Fruit fly (Drosophila melanogaster): ENCODE results near the gene Polr2C.

Gene Polr2C

DNA sequence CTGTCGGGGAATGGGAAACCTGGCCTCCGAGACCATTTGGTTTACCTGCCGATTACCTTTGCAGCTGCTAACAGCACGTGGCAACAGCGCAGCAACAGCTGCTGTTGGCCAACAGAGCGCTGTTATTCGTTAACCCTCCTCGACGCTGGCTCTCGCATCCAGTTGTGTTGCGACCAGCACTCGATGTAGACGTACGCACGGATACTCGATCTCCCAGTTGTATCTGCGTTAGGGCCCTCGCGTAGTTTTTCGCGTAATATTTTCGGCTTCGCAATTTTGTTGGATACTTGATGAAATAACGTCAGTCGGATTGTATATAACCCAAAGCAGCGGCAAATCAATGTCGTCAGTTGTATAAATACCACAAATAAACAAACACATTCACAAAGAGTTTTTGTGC lies 45.7 kb downstream of the Polr2C start (continued):
- TF ChIP-seq Atf6 (GFP tag; IDR thresholded peaks at IDR 0.05) (peak; percentile 64), CG9817 (tag; optimal IDR thresholded peaks at IDR 0.05) (no peak), Fer3 (tag; optimal IDR thresholded peaks at IDR 0.05) (peak; percentile 15), Neu2 (GFP tag; optimal IDR thresholded peaks at IDR 0.05; ENCODE audit: borderline replicate concordance) (no peak), bab2 (GFP tag; optimal IDR thresholded peaks at IDR 0.05) (no peak), CG4854 (GFP tag; optimal IDR thresholded peaks at IDR 0.05) (peak; percentile 52), Nf-YA (GFP tag; IDR thresholded peaks at IDR 0.05) (peak; percentile 38; the same call in 1 of the 2 replicates), pb (GFP tag; optimal IDR thresholded peaks at IDR 0.05) (peak; percentile 14), CG17361 (GFP tag; IDR thresholded peaks at IDR 0.05) (no peak; the same call in 2 of the 3 replicates), Drgx (GFP tag; IDR thresholded peaks at IDR 0.05) (peak; percentile 54; the same call in 1 of the 2 replicates), nerfin-1 (tag; optimal IDR thresholded peaks at IDR 0.05) (peak; percentile 18), z (GFP tag; IDR thresholded peaks at IDR 0.05) (no peak), CrebB (tag; optimal IDR thresholded peaks at IDR 0.05) (peak; percentile 18), CG9609 (GFP tag; optimal IDR thresholded peaks at IDR 0.05) (no peak), lab (GFP tag; optimal IDR thresholded peaks at IDR 0.05) (peak; percentile 61), CG14441 (GFP tag; IDR thresholded peaks at IDR 0.05) (peak; percentile 50; the same call in 1 of the 2 replicates), CG8290 (GFP tag; optimal IDR thresholded peaks at IDR 0.05) (no peak), CG8290 (tag; optimal IDR thresholded peaks at IDR 0.05) (peak in 1 of 2 experiments; percentile 74), CG16813 (GFP tag; IDR thresholded peaks at IDR 0.05; ENCODE audit: partially characterized antibody) (peak; percentile 28; the same call in 1 of the 3 replicates), CG31365 (tag; optimal IDR thresholded peaks at IDR 0.05) (no peak), CG17328 (GFP tag; IDR thresholded peaks at IDR 0.05) (peak; percentile 40; the same call in 1 of the 2 replicates), Opbp (GFP tag; IDR thresholded peaks at IDR 0.05; ENCODE audit: partially characterized antibody) (peak; percentile 71), Lhr (GFP tag; optimal IDR thresholded peaks at IDR 0.05) (no peak), ranshi (GFP tag; IDR thresholded peaks at IDR 0.05) (no peak; the same call in 1 of the 2 replicates), CG4424 (GFP tag; optimal IDR thresholded peaks at IDR 0.05) (peak; percentile 22), nom (GFP tag; optimal IDR thresholded peaks at IDR 0.05) (peak; percentile 30), lola (GFP tag; optimal IDR thresholded peaks at IDR 0.05) (no peak), sens (GFP tag) (peak; percentile 85), CG11695 (GFP tag; IDR thresholded peaks at IDR 0.05) (0 out of 3 replicates have a peak, but pooled peaks have one; percentile 46), CG34376 (GFP tag; optimal IDR thresholded peaks at IDR 0.05) (peak; percentile 33), tna (GFP tag; IDR thresholded peaks at IDR 0.05; ENCODE audit: partially characterized antibody) (peak; percentile 55; the same call in 1 of the 2 replicates), Camta (GFP tag; optimal IDR thresholded peaks at IDR 0.05) (no peak), CG34422 (GFP tag; IDR thresholded peaks at IDR 0.05) (peak; percentile 39; the same call in 1 of the 3 replicates), nerfin-2 (GFP tag; IDR thresholded peaks at IDR 0.05; ENCODE audit: partially characterized antibody) (no peak), tap (tag; optimal IDR thresholded peaks at IDR 0.05) (no peak), Lpt (GFP tag; optimal IDR thresholded peaks at IDR 0.05) (no peak), Gug (GFP tag; IDR thresholded peaks at IDR 0.05) (peak; percentile 33; the same call in 1 of the 4 replicates), bbx (GFP tag; IDR thresholded peaks at IDR 0.05; ENCODE audit: partially characterized antibody) (peak; percentile 78), stc (GFP tag; IDR thresholded peaks at IDR 0.05) (no peak; the same call in 1 of the 2 replicates), grn (GFP tag; optimal IDR thresholded peaks at IDR 0.05) (peak; percentile 38), CG15514 (GFP tag; optimal IDR thresholded peaks at IDR 0.05) (peak; percentile 28), CG6254 (GFP tag; optimal IDR thresholded peaks at IDR 0.05) (no peak), peb (GFP tag; IDR thresholded peaks at IDR 0.05) (no peak), abd-A (tag; optimal IDR thresholded peaks at IDR 0.05) (peak; percentile 8)

Measured in whole organism, embryonic.